Worm (Caenorhabditis elegans) whole organism, young adult: ENCODE measurements around the gene sqv-2.

Experiments
- rpc-1 ChIP-seq, 2 experiments: fragments of 150-350 bp in 1 of 2; sonication (generic microtip) in 1 of 2; optimal IDR thresholded peaks; 2 replicates each; lab custom pipeline; 2014 to 2018; ENCODE audit warnings: missing biosample characterization in 1 of 2, missing genetic modification characterization in 1 of 2, missing genetic modification reagents in 1 of 2, missing genotype in 1 of 2
- ztf-6 ChIP-seq: fragments of 200-800 bp; sonication (Bioruptor generic); IDR thresholded peaks from 2 replicates; pipeline ENCODE4 v1.3.6; 2022; ENCODE audit warnings: missing genetic modification reagents, missing genetic modification characterization, missing compliant biosample characterization

The sqv-2 gene

ce11 chrII:2841529-2841928 lies 52.7 kb downstream of the sqv-2 start, which contains the start of gene Y110A2AL.6:
Gene Y110A2AL.6 (minus strand): TSS chrII:2841629.
- no peak for TF ChIP-seq rpc-1 (optimal IDR thresholded peaks at IDR 0.05; lab: Kevin White, UChicago)
- peak; percentile 33 for TF ChIP-seq rpc-1 (tag; optimal IDR thresholded peaks at IDR 0.05; lab: Kevin White, UChicago)
- TF ChIP-seq ztf-6: no peak
